Worm (Caenorhabditis elegans) whole organism, mixed stage, embryonic: ENCODE measurements around the gene fmo-5.

Source experiments
- M03D4.4 ChIP-seq: sonication (generic microtip); optimal IDR thresholded peaks from 2 replicates; lab custom pipeline; 2017; ENCODE audit warnings: mild to moderate bottlenecking, missing genetic modification characterization, missing compliant biosample characterization
- bed-3 ChIP-seq: fragments of 200-800 bp; sonication (Bioruptor generic); optimal IDR thresholded peaks from 3 replicates; lab custom pipeline; 2018; ENCODE audit warnings: mild to moderate bottlenecking, missing genetic modification characterization, moderate library complexity, missing compliant biosample characterization
- blmp-1 ChIP-seq: fragments of 150-350 bp; optimal IDR thresholded peaks from 2 replicates; lab custom pipeline; 2014; ENCODE audit warnings: missing biosample characterization, missing genetic modification characterization
- ceh-39 ChIP-seq: fragments of 150-350 bp; optimal IDR thresholded peaks from 2 replicates; lab custom pipeline; 2014; ENCODE audit warnings: missing biosample characterization, missing genetic modification characterization
- ceh-43 ChIP-seq: fragments of 200-800 bp; sonication (Bioruptor generic); optimal IDR thresholded peaks from 2 replicates; lab custom pipeline; 2018; ENCODE audit warnings: mild to moderate bottlenecking, missing genetic modification characterization, moderate library complexity, missing compliant biosample characterization
- ceh-83 ChIP-seq: fragments of 200-800 bp; sonication (Bioruptor generic); optimal IDR thresholded peaks from 2 replicates; lab custom pipeline; 2018; ENCODE audit warnings: mild to moderate bottlenecking, missing genetic modification characterization, missing compliant biosample characterization
- cnd-1 ChIP-seq: fragments of 200-800 bp; sonication (Bioruptor generic); optimal IDR thresholded peaks from 2 replicates; lab custom pipeline; 2018; ENCODE audit warnings: mild to moderate bottlenecking, missing genetic modification characterization, missing compliant biosample characterization
- drap-1 ChIP-seq: fragments of 200-800 bp; sonication (Bioruptor generic); optimal IDR thresholded peaks from 3 replicates; lab custom pipeline; 2018; ENCODE audit warnings: mild to moderate bottlenecking, missing genetic modification characterization, missing compliant biosample characterization
- elt-1 ChIP-seq: sonication (generic microtip); optimal IDR thresholded peaks from 2 replicates; lab custom pipeline; 2017; ENCODE audit warnings: missing genetic modification characterization, mild to moderate bottlenecking, missing compliant biosample characterization, antibody characterized with exemption, moderate library complexity, borderline replicate concordance; ENCODE audit not compliant: insufficient read depth
- flh-1 ChIP-seq: fragments of 200-800 bp; sonication (Bioruptor generic); optimal IDR thresholded peaks from 2 replicates; lab custom pipeline; 2018; ENCODE audit warnings: mild to moderate bottlenecking, missing genetic modification characterization, moderate library complexity, missing compliant biosample characterization
- ham-2 ChIP-seq: fragments of 200-800 bp; sonication (Bioruptor generic); optimal IDR thresholded peaks from 2 replicates; lab custom pipeline; 2018; ENCODE audit warnings: mild to moderate bottlenecking, missing genetic modification characterization, missing compliant biosample characterization
- hlh-1 ChIP-seq: fragments of 150-350 bp; optimal IDR thresholded peaks from 2 replicates; lab custom pipeline; 2014; ENCODE audit warnings: missing biosample characterization, missing genetic modification reagents, missing genetic modification characterization
- lin-32 ChIP-seq: fragments of 200-800 bp; sonication (Bioruptor generic); optimal IDR thresholded peaks from 2 replicates; lab custom pipeline; 2018; ENCODE audit warnings: mild to moderate bottlenecking, missing genetic modification characterization, missing compliant biosample characterization
- lsy-2 ChIP-seq: fragments of 150-350 bp; optimal IDR thresholded peaks from 2 replicates; lab custom pipeline; 2014; ENCODE audit warnings: missing biosample characterization, missing genetic modification characterization
- mab-5 ChIP-seq: fragments of 150-350 bp; optimal IDR thresholded peaks from 2 replicates; lab custom pipeline; 2014; ENCODE audit warnings: missing biosample characterization, missing genetic modification characterization
- mep-1 ChIP-seq: fragments of 150-350 bp; optimal IDR thresholded peaks from 2 replicates; lab custom pipeline; 2017; ENCODE audit warnings: missing biosample characterization, missing genetic modification reagents, missing genetic modification characterization, inconsistent platforms
- mls-2 ChIP-seq: sonication (generic microtip); optimal IDR thresholded peaks from 2 replicates; lab custom pipeline; 2016; ENCODE audit warnings: mild to moderate bottlenecking, missing genetic modification characterization, moderate library complexity, missing compliant biosample characterization
- nhr-12 ChIP-seq: fragments of 150-350 bp; optimal IDR thresholded peaks from 2 replicates; lab custom pipeline; 2014; ENCODE audit warnings: missing biosample characterization, missing genetic modification characterization
- nhr-2 ChIP-seq: fragments of 150-350 bp; optimal IDR thresholded peaks from 2 replicates; lab custom pipeline; 2014; ENCODE audit warnings: missing biosample characterization, missing genetic modification characterization
- nhr-237 ChIP-seq: fragments of 150-350 bp; optimal IDR thresholded peaks from 2 replicates; lab custom pipeline; 2014; ENCODE audit warnings: missing biosample characterization, missing genetic modification characterization
- nhr-76 ChIP-seq: sonication (generic microtip); optimal IDR thresholded peaks from 2 replicates; lab custom pipeline; 2017; ENCODE audit warnings: missing biosample characterization, missing genetic modification characterization
- pha-4 ChIP-seq: fragments of 150-350 bp; optimal IDR thresholded peaks from 2 replicates; lab custom pipeline; 2018; ENCODE audit warnings: missing biosample characterization, missing genetic modification reagents, missing genetic modification characterization
- sem-2 ChIP-seq: fragments of 200-800 bp; sonication (Bioruptor generic); optimal IDR thresholded peaks from 2 replicates; lab custom pipeline; 2018; ENCODE audit warnings: mild to moderate bottlenecking, missing genetic modification characterization, missing compliant biosample characterization
- snpc-4 ChIP-seq: fragments of 150-350 bp; optimal IDR thresholded peaks from 2 replicates; lab custom pipeline; 2014; ENCODE audit warnings: missing biosample characterization, missing genetic modification characterization
- sptf-1 ChIP-seq: sonication (generic microtip); optimal IDR thresholded peaks from 2 replicates; lab custom pipeline; 2017; ENCODE audit warnings: mild to moderate bottlenecking, missing genetic modification characterization, moderate library complexity, missing compliant biosample characterization
- tbx-8 ChIP-seq: fragments of 200-800 bp; sonication (Bioruptor generic); optimal IDR thresholded peaks from 2 replicates; lab custom pipeline; 2018; ENCODE audit warnings: mild to moderate bottlenecking, missing genetic modification characterization, moderate library complexity, missing compliant biosample characterization
- unc-120 ChIP-seq: sonication (generic microtip); optimal IDR thresholded peaks from 2 replicates; lab custom pipeline; 2017; ENCODE audit warnings: missing genetic modification characterization, missing compliant biosample characterization; ENCODE audit not compliant: poor library complexity, severe bottlenecking
- unc-39 ChIP-seq: fragments of 150-350 bp; optimal IDR thresholded peaks from 2 replicates; lab custom pipeline; 2014; ENCODE audit warnings: missing biosample characterization, missing genetic modification characterization
- unc-62 ChIP-seq: fragments of 150-350 bp; optimal IDR thresholded peaks from 2 replicates; lab custom pipeline; 2014; ENCODE audit warnings: missing biosample characterization, missing genetic modification reagents, missing genetic modification characterization
- zip-8 ChIP-seq: fragments of 150-350 bp; optimal IDR thresholded peaks from 2 replicates; lab custom pipeline; 2014; ENCODE audit warnings: missing biosample characterization, missing genetic modification characterization

The fmo-5 gene

DNA sequence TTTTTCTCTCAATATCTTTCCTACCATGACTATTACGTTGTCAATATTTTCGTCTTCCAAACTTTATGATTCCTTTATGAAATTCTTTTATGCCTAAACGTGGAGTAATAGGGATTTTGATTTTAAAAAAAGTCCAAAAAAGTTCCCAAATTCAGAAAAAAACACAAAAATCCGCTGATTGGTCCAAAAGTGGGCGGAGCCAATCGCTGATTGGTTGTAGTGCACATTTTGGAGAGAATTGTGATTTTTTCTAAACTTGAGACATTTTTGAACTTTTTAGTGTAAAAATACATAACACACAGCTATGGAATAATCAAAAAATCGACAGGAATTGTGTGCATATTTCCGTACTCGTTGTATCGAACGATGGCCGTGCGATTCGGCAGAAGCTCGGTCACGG lies 35.9 kb upstream of the fmo-5 start:
- no peak for TF ChIP-seq mep-1 (tag; lab: Kevin White, UChicago)
- TF ChIP-seq mab-5 (tag; lab: Kevin White, UChicago), result no peak
- TF ChIP-seq bed-3, result no peak
- TF ChIP-seq ham-2 (GFP tag; lab: Kevin White, UChicago), result no peak

DNA sequence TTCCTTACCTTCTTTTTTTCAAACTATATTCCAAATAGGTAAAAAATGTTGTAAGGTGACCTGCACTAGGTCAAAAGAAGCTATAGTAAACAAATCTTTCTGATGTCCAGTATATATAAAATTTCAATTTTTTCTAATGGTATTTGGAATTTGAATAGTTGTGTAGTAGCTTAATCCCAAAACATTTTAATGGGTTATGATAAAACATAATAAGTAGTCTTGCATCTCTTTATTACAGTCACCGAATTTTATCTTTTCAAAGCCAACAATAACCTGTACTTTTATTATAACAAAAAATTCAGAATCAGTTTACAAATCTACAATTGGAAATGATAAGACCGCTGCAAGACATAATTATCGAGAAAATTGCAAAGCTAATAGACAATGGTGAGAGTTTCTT lies 14.0 kb upstream of the fmo-5 start, which contains the start of gene H24K24.2:
TSS of gene H24K24.2 (plus strand) at position 301 of the 400 bp plus-strand sequence.
- TF ChIP-seq ceh-39 (tag; lab: Kevin White, UChicago) (no peak), unc-120 (no peak), M03D4.4 (tag; lab: Kevin White, UChicago) (no peak), lin-32 (no peak), unc-62 (GFP tag; lab: Kevin White, UChicago) (no peak), flh-1 (GFP tag; lab: Kevin White, UChicago) (no peak), tbx-8 (GFP tag; lab: Kevin White, UChicago) (no peak), nhr-2 (tag; lab: Kevin White, UChicago) (no peak), drap-1 (GFP tag; lab: Kevin White, UChicago) (no peak), zip-8 (tag; lab: Kevin White, UChicago) (no peak), snpc-4 (tag; lab: Kevin White, UChicago) (no peak), sptf-1 (tag; lab: Kevin White, UChicago) (no peak), ceh-83 (GFP tag; lab: Kevin White, UChicago) (no peak), nhr-76 (tag; lab: Kevin White, UChicago) (no peak), unc-39 (no peak), hlh-1 (no peak)

DNA sequence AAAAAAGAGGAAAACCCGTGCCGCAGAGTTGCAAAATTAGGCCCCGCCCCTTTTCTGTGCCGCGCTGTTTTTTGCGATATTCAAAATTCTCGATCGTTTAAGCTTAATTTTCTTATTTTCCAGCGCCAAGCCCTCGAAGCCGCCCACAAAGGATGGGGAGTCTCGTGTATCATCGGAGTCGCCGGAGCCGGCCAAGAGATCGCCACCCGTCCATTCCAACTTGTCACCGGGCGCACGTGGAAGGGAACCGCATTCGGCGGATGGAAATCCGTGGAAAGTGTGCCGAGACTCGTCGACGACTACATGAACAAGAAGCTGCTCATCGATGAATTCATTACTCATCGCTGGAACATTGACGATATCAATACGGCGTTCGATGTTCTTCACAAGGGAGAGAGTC lies 12.3 kb upstream of the fmo-5 start:
- no peak for TF ChIP-seq nhr-12 (tag; lab: Kevin White, UChicago)

DNA sequence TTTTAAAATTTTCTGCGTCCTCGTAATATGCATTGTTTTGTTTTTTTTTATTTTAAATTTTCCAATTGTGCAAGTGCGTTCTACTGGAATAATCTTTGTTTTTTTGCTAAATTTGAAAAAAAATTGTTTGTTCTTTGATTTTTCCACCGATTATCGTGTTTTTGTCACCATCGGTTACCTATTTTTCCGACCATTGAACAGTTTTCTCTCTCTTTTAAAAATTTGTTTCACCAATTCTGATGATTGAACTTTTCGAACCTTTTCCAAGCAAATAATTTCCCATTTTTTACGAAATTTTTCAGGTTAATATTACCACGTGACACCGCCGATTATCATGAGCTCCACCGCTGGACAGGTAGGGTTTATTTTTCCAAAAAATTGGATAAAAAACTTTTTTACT lies 8.0 kb upstream of the fmo-5 start, which contains the start of gene adh-5:
TSS of gene adh-5 (plus strand) at position 301 of the 400 bp plus-strand sequence.
- TF ChIP-seq mls-2 (tag; lab: Kevin White, UChicago) (no peak), cnd-1 (tag; lab: Kevin White, UChicago) (no peak), zip-8 (tag; lab: Kevin White, UChicago) (no peak), lsy-2 (tag; lab: Kevin White, UChicago) (no peak), snpc-4 (tag; lab: Kevin White, UChicago) (no peak), hlh-1 (no peak), nhr-237 (tag; lab: Kevin White, UChicago) (no peak), ceh-43 (GFP tag; lab: Kevin White, UChicago) (no peak), drap-1 (GFP tag; lab: Kevin White, UChicago) (no peak)

DNA sequence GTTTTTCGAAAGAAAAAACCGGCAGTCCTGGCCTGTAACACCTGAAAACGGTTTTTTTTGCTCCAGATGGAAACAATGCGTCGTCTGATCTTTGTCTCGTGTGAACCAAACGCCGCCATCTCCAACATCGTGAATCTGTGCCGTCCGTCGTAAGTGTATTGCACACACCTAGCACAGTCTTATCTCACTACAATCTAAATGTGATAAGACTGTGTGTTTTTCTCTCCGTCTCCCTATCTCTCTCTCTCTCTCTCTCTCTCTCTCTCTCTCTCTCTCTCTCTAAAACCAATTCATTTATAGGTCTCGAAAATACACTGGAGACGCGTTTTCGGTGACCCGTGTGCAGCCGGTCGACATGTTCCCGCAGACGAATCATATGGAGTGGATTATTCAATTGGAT lies 7.1 kb upstream of the fmo-5 start:
- TF ChIP-seq sem-2 (GFP tag; lab: Kevin White, UChicago) (no peak), nhr-76 (tag; lab: Kevin White, UChicago) (no peak), elt-1 (tag; lab: Kevin White, UChicago) (peak; percentile 81), unc-62 (GFP tag; lab: Kevin White, UChicago) (no peak)

DNA sequence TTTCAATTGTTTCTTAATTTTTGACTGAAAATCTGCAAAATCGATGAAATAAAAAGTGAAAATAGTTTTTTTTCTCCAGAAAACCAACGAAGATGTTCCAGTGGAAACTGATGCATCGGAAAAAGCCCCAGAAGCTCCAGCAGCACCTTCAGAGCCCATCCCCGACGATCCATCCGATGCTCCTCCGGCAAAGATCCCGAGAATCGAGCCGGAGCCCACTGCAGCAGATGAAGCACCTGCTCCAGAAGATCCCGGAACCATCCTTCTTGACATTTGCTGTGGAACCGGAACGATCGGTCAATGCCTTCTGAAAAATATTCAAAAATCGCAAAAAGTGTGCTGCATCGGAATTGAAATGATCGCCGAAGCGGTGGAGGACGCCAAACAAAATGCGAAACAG lies 5.2 kb upstream of the fmo-5 start:
- no peak for TF ChIP-seq ceh-43 (GFP tag; lab: Kevin White, UChicago)
- TF ChIP-seq blmp-1 (tag; lab: Kevin White, UChicago), result no peak
- no peak for TF ChIP-seq cnd-1 (tag; lab: Kevin White, UChicago)
- no peak for TF ChIP-seq mab-5 (tag; lab: Kevin White, UChicago)
- TF ChIP-seq zip-8 (tag; lab: Kevin White, UChicago), result no peak
- TF ChIP-seq ceh-39 (tag; lab: Kevin White, UChicago), result no peak
- no peak for TF ChIP-seq pha-4 (tag; lab: Kevin White, UChicago)
- TF ChIP-seq sem-2 (GFP tag; lab: Kevin White, UChicago), result no peak
- TF ChIP-seq hlh-1, result no peak
- no peak for TF ChIP-seq lsy-2 (tag; lab: Kevin White, UChicago)
- TF ChIP-seq mep-1 (tag; lab: Kevin White, UChicago), result no peak
- no peak for TF ChIP-seq nhr-2 (tag; lab: Kevin White, UChicago)
- TF ChIP-seq M03D4.4 (tag; lab: Kevin White, UChicago), result no peak
- no peak for TF ChIP-seq unc-39
- no peak for TF ChIP-seq drap-1 (GFP tag; lab: Kevin White, UChicago)
- TF ChIP-seq lin-32, result no peak
- TF ChIP-seq, all 35 proteins: peak for 0
